Fruit fly (Drosophila melanogaster): ENCODE measurements around the gene svr.

The svr gene

DNA sequence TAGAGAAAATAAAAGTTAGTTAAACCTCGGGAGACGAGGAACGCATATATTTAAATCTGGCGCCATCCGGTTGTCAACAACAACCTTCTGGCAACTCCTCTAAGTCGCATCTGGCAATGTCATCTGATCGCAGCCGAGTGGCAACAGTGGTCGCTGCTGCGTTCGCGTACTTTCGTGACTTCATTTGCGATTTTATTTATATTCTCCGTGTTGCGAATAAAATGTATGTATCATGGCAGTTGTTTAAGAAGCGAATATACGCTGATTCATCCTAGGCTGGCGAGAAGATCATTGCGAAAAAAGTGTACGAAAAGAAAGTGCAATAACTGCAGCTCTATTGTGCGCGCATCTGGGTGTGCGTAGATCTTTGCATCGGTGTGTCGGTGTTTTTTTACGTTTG lies at the start of gene svr:
Gene svr (plus strand): TSS at position 121 of the 400 bp plus-strand sequence.
- TF ChIP-seq Sox102F (GFP tag; optimal IDR thresholded peaks at IDR 0.05) (no peak), CG6792 (GFP tag; optimal IDR thresholded peaks at IDR 0.05) (no peak), CG3032 (tag; optimal IDR thresholded peaks at IDR 0.05) (no peak), Blimp-1 (GFP tag; optimal IDR thresholded peaks at IDR 0.05) (no peak), acj6 (GFP tag; optimal IDR thresholded peaks at IDR 0.05) (no peak), ss (GFP tag; optimal IDR thresholded peaks at IDR 0.05) (no peak), CG16779 (tag; optimal IDR thresholded peaks at IDR 0.05) (no peak), fd59A (GFP tag; optimal IDR thresholded peaks at IDR 0.05) (no peak), CG8632 (GFP tag; optimal IDR thresholded peaks at IDR 0.05) (no peak), svp (GFP tag) (peak; percentile 37), CG1621 (tag; optimal IDR thresholded peaks at IDR 0.05) (peak; percentile 33), Smox (GFP tag; optimal IDR thresholded peaks at IDR 0.05) (no peak), Sox15 (GFP tag; optimal IDR thresholded peaks at IDR 0.05) (no peak), CG3919 (GFP tag; optimal IDR thresholded peaks at IDR 0.05) (no peak), eg (GFP tag; IDR thresholded peaks at IDR 0.05) (no peak), CG11762 (GFP tag; optimal IDR thresholded peaks at IDR 0.05; ENCODE audit: insufficient read depth) (no peak), Gug (GFP tag; IDR thresholded peaks at IDR 0.05) (no peak), pdm3 (GFP tag; optimal IDR thresholded peaks at IDR 0.05) (no peak), net (GFP tag; optimal IDR thresholded peaks at IDR 0.05) (no peak), Eip75B (GFP tag; optimal IDR thresholded peaks at IDR 0.05) (no peak), Eip78C (GFP tag) (no peak), esn (GFP tag; optimal IDR thresholded peaks at IDR 0.05) (no peak), CG8319 (GFP tag; optimal IDR thresholded peaks at IDR 0.05) (no peak), Sox14 (GFP tag; optimal IDR thresholded peaks at IDR 0.05) (peak; percentile 0), CG7368 (GFP tag; optimal IDR thresholded peaks at IDR 0.05) (no peak), CG32006 (GFP tag; optimal IDR thresholded peaks at IDR 0.05) (no peak), Hr39 (GFP tag; optimal IDR thresholded peaks at IDR 0.05) (no peak), Eip93F (GFP tag; optimal IDR thresholded peaks at IDR 0.05) (no peak), CG34406 (GFP tag; optimal IDR thresholded peaks at IDR 0.05) (no peak), CG31627 (GFP tag; optimal IDR thresholded peaks at IDR 0.05) (no peak), salr (GFP tag; optimal IDR thresholded peaks at IDR 0.05) (no peak), fkh (GFP tag; optimal IDR thresholded peaks at IDR 0.05) (peak; percentile 84), spab (GFP tag; optimal IDR thresholded peaks at IDR 0.05) (no peak), topi (GFP tag; optimal IDR thresholded peaks at IDR 0.05) (no peak), OdsH (GFP tag; optimal IDR thresholded peaks at IDR 0.05) (no peak), CG6808 (GFP tag; optimal IDR thresholded peaks at IDR 0.05) (no peak), dac (GFP tag; optimal IDR thresholded peaks at IDR 0.05) (no peak), CG11294 (GFP tag; IDR thresholded peaks at IDR 0.05) (no peak), cyc (GFP tag; optimal IDR thresholded peaks at IDR 0.05) (no peak), CG6276 (GFP tag; optimal IDR thresholded peaks at IDR 0.05) (no peak), Hr4 (GFP tag; optimal IDR thresholded peaks at IDR 0.05) (no peak), lz (GFP tag; optimal IDR thresholded peaks at IDR 0.05) (no peak), fd85E (GFP tag; optimal IDR thresholded peaks at IDR 0.05) (no peak), dsx (GFP tag; optimal IDR thresholded peaks at IDR 0.05; ENCODE audit: poor library complexity, severe bottlenecking) (peak; percentile 11), CG11902 (GFP tag; optimal IDR thresholded peaks at IDR 0.05) (no peak), CG9139 (GFP tag; optimal IDR thresholded peaks at IDR 0.05) (no peak), CG15336 (GFP tag; IDR thresholded peaks at IDR 0.05) (no peak), CG8119 (GFP tag; IDR thresholded peaks at IDR 0.05) (no peak), CG6163 (GFP tag; IDR thresholded peaks at IDR 0.05) (no peak), achi (GFP tag; optimal IDR thresholded peaks at IDR 0.05) (peak; percentile 36)

Data from whole organism, prepupa.